Worm (Caenorhabditis elegans): ENCODE results near the gene ZK185.2.

ce11 chrIV:4574051-4574450 is 37.7 kb downstream of the ZK185.2 start:
- no peak for TF ChIP-seq mab-5 (tag; optimal IDR thresholded peaks at IDR 0.05)
- no peak for TF ChIP-seq nhr-12 (tag; optimal IDR thresholded peaks at IDR 0.05)
